Fruit fly (Drosophila melanogaster) ovary, adult (tissue): Measurements from ENCODE around the gene Exo84.
A peak's percentile ranks its signal among the peaks of the same experiment; 100 is the strongest.

Experiments used
- CG17801 ChIP-seq: fragments of 200-800 bp; optimal IDR thresholded peaks from 2 replicates; lab custom pipeline; 2019; ENCODE audit warnings: missing biosample characterization, mild to moderate bottlenecking, missing genetic modification characterization, moderate library complexity; ENCODE audit not compliant: partially characterized antibody

The Exo84 gene

DNA sequence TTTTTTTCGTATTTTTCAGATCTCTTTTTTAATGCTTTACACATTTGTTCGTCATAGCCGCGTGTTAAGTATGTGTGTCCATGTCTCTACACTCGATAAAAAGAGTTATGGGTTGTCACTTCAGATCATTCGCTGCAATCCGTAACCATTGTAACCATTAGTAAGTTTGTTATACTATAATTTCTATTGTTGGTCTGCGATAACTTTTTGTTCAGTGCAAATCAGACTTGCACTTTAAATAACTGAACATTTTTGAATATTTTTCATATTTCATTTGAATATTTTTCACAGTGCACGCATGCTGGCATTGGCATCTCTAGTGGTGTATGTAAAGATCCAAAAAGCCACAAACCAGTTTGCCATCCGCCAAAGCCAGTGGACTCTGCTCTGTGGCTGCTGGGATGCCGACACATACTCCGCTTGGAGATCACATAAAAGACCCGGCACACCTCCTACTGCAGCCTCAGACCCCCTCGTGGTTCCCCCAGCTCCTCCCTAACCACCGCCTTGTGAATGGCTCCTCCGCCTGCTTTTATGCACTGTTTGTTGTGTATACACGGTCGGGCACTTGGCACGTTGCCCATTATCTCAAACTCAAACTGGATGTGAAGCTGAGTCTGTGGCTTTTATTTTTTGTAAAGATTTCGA lies 43.0 kb downstream of the Exo84 start:
- TF ChIP-seq CG17801 (GFP tag; lab: Kevin White, UChicago): no peak

DNA sequence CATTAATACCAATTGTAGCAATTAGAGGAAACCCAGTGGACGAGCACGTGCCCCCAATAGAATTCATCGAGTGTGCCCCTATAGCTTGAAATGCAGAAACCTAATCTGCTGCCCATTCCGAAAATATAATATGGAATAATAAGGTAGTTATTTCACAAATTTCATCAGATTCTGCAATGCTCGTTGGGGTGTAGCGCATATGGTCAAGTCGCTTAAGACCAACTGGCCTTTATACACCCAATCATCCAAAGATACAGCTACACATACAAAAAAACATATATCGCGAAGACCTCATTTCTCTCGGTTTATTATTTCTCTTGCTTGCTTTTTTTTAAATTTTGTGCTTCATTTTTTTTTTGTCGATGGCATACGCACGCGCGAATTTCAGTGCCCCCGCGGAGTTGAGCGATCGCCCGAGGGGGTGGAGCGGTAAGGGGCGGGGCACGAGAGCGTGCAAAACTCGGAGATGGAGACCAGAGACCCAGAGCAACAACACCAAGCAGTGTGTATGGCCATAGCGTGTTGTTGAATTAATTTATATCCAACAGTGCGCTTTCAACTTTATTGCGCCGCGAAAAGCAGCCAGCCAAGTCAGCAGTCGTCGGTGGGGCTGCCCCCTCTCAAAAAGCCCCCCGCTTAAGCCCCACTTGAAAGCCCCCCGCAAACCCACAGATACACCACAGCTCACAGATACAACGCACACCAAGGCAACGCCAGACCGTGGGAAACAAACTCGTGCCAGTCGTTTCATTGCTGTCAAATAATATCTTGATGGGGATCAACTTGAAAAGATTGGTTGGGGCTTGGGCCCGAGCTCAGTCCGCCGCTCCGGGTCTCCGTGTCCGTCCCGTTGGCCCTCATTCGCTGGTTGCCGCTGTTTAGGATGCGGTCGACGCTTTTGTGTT lies 43.8 kb downstream of the Exo84 start:
- peak; percentile 76 for TF ChIP-seq CG17801 (GFP tag; lab: Kevin White, UChicago)

DNA sequence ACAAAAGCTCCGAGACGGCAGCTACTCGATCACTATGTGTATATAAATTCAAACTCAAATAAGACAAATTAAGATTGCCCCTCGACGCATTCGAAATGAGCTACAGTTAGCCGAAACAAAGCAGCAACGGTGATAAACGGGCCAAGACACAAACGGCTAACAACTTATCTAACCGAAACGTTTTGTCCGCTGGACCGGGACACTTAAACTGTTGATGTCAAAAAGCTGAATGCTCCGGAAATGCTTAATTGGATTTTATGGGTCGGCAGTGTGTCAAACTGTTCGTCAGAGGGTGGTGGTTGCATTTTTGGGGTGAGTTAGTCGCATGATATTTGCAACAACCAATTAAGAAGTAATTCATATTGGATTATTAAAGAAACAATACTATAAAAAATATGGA lies 44.8 kb downstream of the Exo84 start:
- no peak for TF ChIP-seq CG17801 (GFP tag; lab: Kevin White, UChicago)

- peak; percentile 11 for TF ChIP-seq CG17801 (GFP tag; lab: Kevin White, UChicago)
Observed at dm6 chr3R:26005978-26006934, 45.8 kb downstream of the Exo84 start.

dm6 chr3R:26005619-26005977 lies 46.5 kb downstream of the Exo84 start:
- no peak for TF ChIP-seq CG17801 (GFP tag; lab: Kevin White, UChicago)

- no peak for TF ChIP-seq CG17801 (GFP tag; lab: Kevin White, UChicago)
Observed at dm6 chr3R:26004377-26005000, 47.6 kb downstream of the Exo84 start.

DNA sequence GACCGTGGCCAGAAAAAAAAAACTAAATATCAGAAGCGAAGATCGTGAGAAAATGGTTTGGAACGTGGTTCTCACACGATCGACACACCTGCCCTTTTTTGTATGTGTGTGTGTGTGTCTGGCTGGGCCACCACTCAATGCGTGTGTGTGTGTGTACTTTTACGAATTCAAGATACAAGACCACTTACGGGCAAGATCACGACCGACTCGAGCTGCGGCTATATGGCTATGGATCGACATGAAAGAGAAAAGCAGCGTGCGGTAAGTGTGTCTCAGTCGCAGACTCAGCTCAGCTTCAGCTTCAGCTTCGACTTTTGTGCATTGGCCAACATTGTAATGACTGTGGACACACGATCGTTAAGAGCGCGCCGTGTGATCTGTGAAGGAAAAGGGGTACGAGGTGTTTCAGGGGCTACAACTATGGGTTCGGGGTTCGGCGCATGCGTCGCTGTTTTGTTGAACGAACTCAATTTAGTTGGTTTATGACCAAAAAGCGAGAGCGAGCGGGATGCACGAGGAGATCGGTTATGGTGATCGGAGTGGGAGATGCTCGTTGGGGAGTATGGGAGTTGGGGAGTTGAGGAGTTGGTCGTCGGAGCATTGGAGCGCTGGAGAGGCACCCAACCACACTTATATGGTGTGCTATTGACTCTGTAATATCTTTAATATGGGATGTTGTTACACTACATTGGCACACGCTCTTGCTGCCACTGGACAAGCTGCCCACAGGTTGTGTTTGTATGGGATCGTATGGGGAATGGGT lies 49.3 kb downstream of the Exo84 start:
- no peak for TF ChIP-seq CG17801 (GFP tag; lab: Kevin White, UChicago)

DNA sequence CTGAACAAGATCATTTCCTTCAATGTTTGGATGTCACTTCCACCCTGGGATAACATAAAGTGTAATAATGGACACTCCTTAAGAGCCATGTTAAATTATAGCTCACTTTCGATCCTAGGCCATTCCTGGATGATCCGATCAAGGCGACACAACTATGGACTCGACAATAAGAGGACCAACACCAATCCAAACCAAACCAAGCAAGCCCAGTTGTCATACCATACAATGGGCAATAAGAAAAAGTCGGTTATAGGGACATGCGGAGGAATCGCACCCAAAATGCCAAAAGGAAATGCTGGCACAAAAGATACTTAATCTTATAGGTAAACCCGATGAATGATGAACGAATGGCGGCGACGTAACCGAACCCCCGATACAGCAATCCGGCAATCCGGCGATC lies 50.0 kb downstream of the Exo84 start:
- TF ChIP-seq CG17801 (GFP tag; lab: Kevin White, UChicago): no peak

DNA sequence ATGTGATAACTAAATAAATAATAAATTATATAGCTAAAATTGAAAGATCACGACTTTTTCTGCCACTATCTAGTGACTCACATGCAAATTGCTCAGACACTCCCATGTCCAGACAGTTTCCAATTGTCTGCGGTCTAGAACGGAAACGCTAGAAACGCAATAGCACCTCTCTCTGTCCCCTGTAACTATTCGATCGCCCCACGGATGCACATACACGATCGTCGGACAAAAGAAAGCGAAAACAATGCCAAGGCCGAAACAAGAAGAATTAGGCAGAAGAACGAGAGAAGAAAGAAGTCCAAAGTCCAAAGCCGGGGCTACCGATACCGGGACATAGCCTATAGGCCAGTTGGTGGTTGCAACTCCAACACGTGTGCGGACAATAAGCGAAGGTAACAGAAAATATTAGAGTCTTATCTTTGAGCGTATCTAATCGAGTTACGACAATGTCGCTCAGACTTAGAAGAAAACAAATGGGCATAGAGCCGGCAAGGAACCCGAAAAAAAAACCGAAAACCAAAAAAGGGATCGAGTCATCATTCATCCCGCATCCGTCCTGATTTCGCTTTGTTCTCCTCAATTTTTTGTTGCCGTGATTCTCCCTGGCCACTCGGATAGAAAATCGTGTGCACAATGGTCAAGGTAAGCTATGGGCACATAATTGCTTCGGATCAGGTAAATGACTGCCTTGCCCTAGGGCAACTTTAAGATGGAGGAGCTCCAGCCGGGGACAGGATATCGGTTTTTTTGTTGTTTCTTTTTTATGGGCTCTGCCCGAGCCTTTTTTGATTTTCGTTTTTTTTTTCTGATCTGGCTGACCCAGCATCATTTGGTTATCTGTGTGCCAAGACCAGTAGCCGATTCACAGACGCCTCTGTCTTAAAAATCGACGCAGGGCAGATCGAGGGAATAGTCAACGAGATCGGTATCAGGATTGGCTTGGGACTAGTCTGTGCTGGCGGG lies 51.1 kb downstream of the Exo84 start:
- no peak for TF ChIP-seq CG17801 (GFP tag; lab: Kevin White, UChicago)
